Worm (Caenorhabditis elegans): Measurements from ENCODE around the gene cyp-14A2.

Gene cyp-14A2

ce11 chrX:13264550-13264949 is 4.9 kb downstream of the cyp-14A2 start (continued):
- TF ChIP-seq snpc-3.4 (tag; optimal IDR thresholded peaks at IDR 0.05) (peak; percentile 60), tbp1 (GFP tag; optimal IDR thresholded peaks at IDR 0.05) (peak; percentile 97), F57A8.1 (GFP tag; optimal IDR thresholded peaks at IDR 0.05) (peak; percentile 41), lag-1 (GFP tag; IDR thresholded peaks at IDR 0.05) (0 out of 2 replicates have a peak, but pooled peaks have one; percentile 14), chd-7 (tag; optimal IDR thresholded peaks at IDR 0.05) (peak; percentile 76), rec-8 (tag; optimal IDR thresholded peaks at IDR 0.05) (peak; percentile 44 to 68), madf-8 (GFP tag; conservative IDR thresholded peaks at IDR 0.05) (0 out of 2 replicates have a peak, but pooled peaks have one; percentile 21), ceh-91 (GFP tag; IDR thresholded peaks at IDR 0.05) (no peak), nhr-90 (tag; optimal IDR thresholded peaks at IDR 0.05) (peak; percentile 84), zim-3 (tag; optimal IDR thresholded peaks at IDR 0.05) (peak; percentile 65), athp-1 (tag; optimal IDR thresholded peaks at IDR 0.05) (peak; percentile 24), Y56A3A.18 (GFP tag; IDR thresholded peaks at IDR 0.05) (peak; percentile 86), ama-1 (optimal IDR thresholded peaks at IDR 0.05) (no peak), ama-1 (GFP tag; optimal IDR thresholded peaks at IDR 0.05) (no peak), lin-40 (tag; optimal IDR thresholded peaks at IDR 0.05) (peak; percentile 76), mes-4 (tag; optimal IDR thresholded peaks at IDR 0.05) (peak; percentile 67), ztf-25 (GFP tag; IDR thresholded peaks at IDR 0.05) (peak; percentile 80; the same call in 1 of the 2 replicates), gei-17 (GFP tag; optimal IDR thresholded peaks at IDR 0.05) (peak; percentile 60), lin-35 (GFP tag; optimal IDR thresholded peaks at IDR 0.05) (peak in 1 of 3 experiments; percentile 20), bed-2 (GFP tag; IDR thresholded peaks at IDR 0.05) (peak; percentile 35; the same call in 1 of the 2 replicates), attf-3 (GFP tag; conservative IDR thresholded peaks at IDR 0.05) (peak; percentile 54; the same call in 1 of the 2 replicates), let-607 (tag; optimal IDR thresholded peaks at IDR 0.05) (peak; percentile 0 to 52), ccch-3 (GFP tag; optimal IDR thresholded peaks at IDR 0.05) (peak; percentile 16), mcd-1 (GFP tag; IDR thresholded peaks at IDR 0.05) (no peak), snpc-4 (GFP tag; optimal IDR thresholded peaks at IDR 0.05) (no peak), snpc-4 (tag; optimal IDR thresholded peaks at IDR 0.05) (peak in 3 of 4 experiments; percentile 49 to 71 (median 71)), F22D6.2 (tag; optimal IDR thresholded peaks at IDR 0.05) (peak; percentile 33), B0035.1 (tag; optimal IDR thresholded peaks at IDR 0.05) (peak; percentile 53), mel-28 (tag; optimal IDR thresholded peaks at IDR 0.05; ENCODE audit: borderline replicate concordance) (no peak), aptf-3 (GFP tag; IDR thresholded peaks at IDR 0.05) (peak; percentile 79; the same call in 1 of the 2 replicates), aptf-2 (GFP tag; conservative IDR thresholded peaks at IDR 0.05) (0 out of 2 replicates have a peak, but pooled peaks have one; percentile 34), F23B12.7 (tag; optimal IDR thresholded peaks at IDR 0.05; ENCODE audit: insufficient read depth) (peak; percentile 72), sdz-38 (tag; optimal IDR thresholded peaks at IDR 0.05) (no peak), T26A5.8 (tag; optimal IDR thresholded peaks at IDR 0.05) (peak; percentile 50), hlh-12 (tag; optimal IDR thresholded peaks at IDR 0.05) (peak; percentile 41), egrh-3 (GFP tag; IDR thresholded peaks at IDR 0.05) (peak; percentile 53), Y79H2A.3 (GFP tag; conservative IDR thresholded peaks at IDR 0.05) (no peak; the same call in 1 of the 2 replicates), K12H6.12 (tag; optimal IDR thresholded peaks at IDR 0.05) (peak; percentile 39), lin-26 (GFP tag; IDR thresholded peaks at IDR 0.05) (peak; percentile 92), ZK185.1 (tag; optimal IDR thresholded peaks at IDR 0.05; ENCODE audit: poor library complexity, severe bottlenecking) (peak; percentile 60), tbx-9 (tag; optimal IDR thresholded peaks at IDR 0.05; ENCODE audit: borderline replicate concordance) (no peak)
